Worm (Caenorhabditis elegans) whole organism, mixed stage, embryonic: ENCODE results near the gene C09F12.3.

Experiments used
- blmp-1 ChIP-seq: fragments of 150-350 bp; optimal IDR thresholded peaks from 2 replicates; lab custom pipeline; 2014; ENCODE audit warnings: missing biosample characterization, missing genetic modification characterization
- elt-3 ChIP-seq: fragments of 150-350 bp; optimal IDR thresholded peaks from 2 replicates; lab custom pipeline; 2014; ENCODE audit warnings: missing biosample characterization, missing genetic modification characterization
- hlh-1 ChIP-seq: fragments of 150-350 bp; optimal IDR thresholded peaks from 2 replicates; lab custom pipeline; 2014; ENCODE audit warnings: missing biosample characterization, missing genetic modification reagents, missing genetic modification characterization
- lin-13 ChIP-seq: fragments of 150-350 bp; optimal IDR thresholded peaks from 2 replicates; lab custom pipeline; 2014; ENCODE audit warnings: missing biosample characterization, missing genetic modification characterization
- lin-32 ChIP-seq: fragments of 200-800 bp; sonication (Bioruptor generic); optimal IDR thresholded peaks from 2 replicates; lab custom pipeline; 2018; ENCODE audit warnings: mild to moderate bottlenecking, missing genetic modification characterization, missing compliant biosample characterization
- lsy-2 ChIP-seq: fragments of 150-350 bp; optimal IDR thresholded peaks from 2 replicates; lab custom pipeline; 2014; ENCODE audit warnings: missing biosample characterization, missing genetic modification characterization
- mep-1 ChIP-seq: fragments of 150-350 bp; optimal IDR thresholded peaks from 2 replicates; lab custom pipeline; 2017; ENCODE audit warnings: missing biosample characterization, missing genetic modification reagents, missing genetic modification characterization, inconsistent platforms
- nhr-12 ChIP-seq: fragments of 150-350 bp; optimal IDR thresholded peaks from 2 replicates; lab custom pipeline; 2014; ENCODE audit warnings: missing biosample characterization, missing genetic modification characterization
- nhr-237 ChIP-seq: fragments of 150-350 bp; optimal IDR thresholded peaks from 2 replicates; lab custom pipeline; 2014; ENCODE audit warnings: missing biosample characterization, missing genetic modification characterization
- nhr-76 ChIP-seq: sonication (generic microtip); optimal IDR thresholded peaks from 2 replicates; lab custom pipeline; 2017; ENCODE audit warnings: missing biosample characterization, missing genetic modification characterization
- pha-4 ChIP-seq: fragments of 150-350 bp; optimal IDR thresholded peaks from 2 replicates; lab custom pipeline; 2018; ENCODE audit warnings: missing biosample characterization, missing genetic modification reagents, missing genetic modification characterization
- sem-2 ChIP-seq: fragments of 200-800 bp; sonication (Bioruptor generic); optimal IDR thresholded peaks from 2 replicates; lab custom pipeline; 2018; ENCODE audit warnings: mild to moderate bottlenecking, missing genetic modification characterization, missing compliant biosample characterization
- unc-120 ChIP-seq: sonication (generic microtip); optimal IDR thresholded peaks from 2 replicates; lab custom pipeline; 2017; ENCODE audit warnings: missing genetic modification characterization, missing compliant biosample characterization; ENCODE audit not compliant: poor library complexity, severe bottlenecking
- unc-62 ChIP-seq: fragments of 150-350 bp; optimal IDR thresholded peaks from 2 replicates; lab custom pipeline; 2014; ENCODE audit warnings: missing biosample characterization, missing genetic modification reagents, missing genetic modification characterization

DNA sequence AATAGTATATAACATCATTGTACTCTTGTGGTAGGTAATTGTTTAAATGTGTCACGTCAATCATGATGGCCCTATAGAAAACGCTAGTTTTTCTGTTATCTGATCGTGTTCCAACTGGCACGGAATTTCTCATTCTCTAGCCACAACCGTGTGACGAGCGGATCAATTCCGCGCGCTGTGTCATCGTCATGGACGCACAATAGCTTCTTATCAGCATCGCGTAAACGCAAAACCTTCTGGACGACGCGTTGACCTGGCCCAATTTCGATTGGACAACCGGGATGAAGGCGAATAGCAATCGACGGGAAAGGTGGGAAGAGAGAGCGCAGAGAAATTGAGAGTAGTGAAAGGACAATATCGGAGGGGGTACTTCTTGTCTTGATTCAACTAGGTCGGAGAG, 14.4 kb upstream of the C09F12.3 start, which contains the start of gene lpr-3:
- TF ChIP-seq pha-4 (tag; lab: Kevin White, UChicago) (no peak), lsy-2 (tag; lab: Kevin White, UChicago) (no peak), nhr-237 (tag; lab: Kevin White, UChicago) (no peak), mep-1 (tag; lab: Kevin White, UChicago) (no peak), lin-13 (tag; lab: Kevin White, UChicago) (no peak), unc-62 (GFP tag; lab: Kevin White, UChicago) (peak; percentile 60), nhr-76 (tag; lab: Kevin White, UChicago) (no peak), sem-2 (GFP tag; lab: Kevin White, UChicago) (no peak), blmp-1 (tag; lab: Kevin White, UChicago) (peak; percentile 94), unc-120 (tag; lab: Kevin White, UChicago) (no peak), lin-32 (GFP tag; lab: Kevin White, UChicago) (no peak), nhr-12 (tag; lab: Kevin White, UChicago) (no peak), hlh-1 (tag; lab: Kevin White, UChicago) (no peak), elt-3 (tag; lab: Kevin White, UChicago) (peak; percentile 42)
